Fruit fly (Drosophila melanogaster): ENCODE data around the gene CG3226.

DNA sequence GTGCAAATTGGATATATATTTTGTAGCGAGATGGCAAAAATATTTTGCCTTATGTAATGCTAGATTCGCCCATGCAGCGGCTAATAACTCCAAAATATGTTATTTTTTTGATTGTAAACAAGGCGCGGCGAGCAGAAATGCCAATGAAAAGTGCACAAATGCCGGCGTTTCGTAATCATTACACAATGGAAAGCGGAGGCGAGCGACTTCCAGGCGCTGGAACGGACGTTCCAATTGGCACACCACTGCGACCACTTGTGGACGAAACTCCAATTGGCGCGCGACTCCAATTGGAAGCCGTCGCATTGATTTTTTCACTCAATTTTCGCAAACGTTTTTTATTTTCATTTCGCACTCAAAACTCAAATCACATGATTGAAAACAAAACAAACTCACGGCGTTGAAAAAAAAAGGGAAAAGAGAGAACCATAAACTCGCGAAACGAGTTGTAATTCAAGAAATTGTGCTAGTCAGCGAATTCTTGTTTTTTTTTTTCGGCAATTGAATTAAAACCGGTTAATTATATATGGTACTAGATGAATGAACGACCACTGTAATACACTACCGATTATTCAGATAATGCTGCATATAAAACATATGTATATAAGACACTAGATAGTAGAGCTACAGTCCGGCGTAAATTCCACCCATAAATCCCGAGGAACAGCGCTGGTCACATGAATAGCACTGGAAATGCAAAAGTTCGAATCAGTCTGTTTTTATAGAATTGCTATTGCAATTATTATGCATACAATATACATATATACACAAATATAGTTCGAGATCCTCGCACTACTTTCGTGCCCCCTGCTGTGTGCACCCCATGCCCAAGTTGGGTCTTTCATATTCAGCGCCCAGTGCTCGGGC lies 24.8 kb upstream of the CG3226 start, which contains the start of gene ND-ASHI:
- TF ChIP-seq CG9705 (GFP tag; optimal IDR thresholded peaks at IDR 0.05) (peak; percentile 93), Rel (GFP tag; optimal IDR thresholded peaks at IDR 0.05) (peak; percentile 89), Rel (tag; optimal IDR thresholded peaks at IDR 0.05) (no peak), ey (GFP tag; optimal IDR thresholded peaks at IDR 0.05) (peak; percentile 95), Jra (GFP tag; optimal IDR thresholded peaks at IDR 0.05) (peak; percentile 90), lola (GFP tag; optimal IDR thresholded peaks at IDR 0.05) (no peak), Myc (optimal IDR thresholded peaks at IDR 0.05) (no peak), Hr83 (GFP tag; optimal IDR thresholded peaks at IDR 0.05; ENCODE audit: poor library complexity, severe bottlenecking) (peak; percentile 89), foxo (GFP tag; optimal IDR thresholded peaks at IDR 0.05) (peak; percentile 68 to 97), woc (GFP tag; optimal IDR thresholded peaks at IDR 0.05) (peak; percentile 94), dsf (GFP tag; optimal IDR thresholded peaks at IDR 0.05; ENCODE audit: borderline replicate concordance) (peak; percentile 78), OdsH (GFP tag; optimal IDR thresholded peaks at IDR 0.05) (peak; percentile 93), N (GFP tag; optimal IDR thresholded peaks at IDR 0.05) (no peak)
